Worm (Caenorhabditis elegans): ENCODE measurements around the gene mdt-15.

DNA sequence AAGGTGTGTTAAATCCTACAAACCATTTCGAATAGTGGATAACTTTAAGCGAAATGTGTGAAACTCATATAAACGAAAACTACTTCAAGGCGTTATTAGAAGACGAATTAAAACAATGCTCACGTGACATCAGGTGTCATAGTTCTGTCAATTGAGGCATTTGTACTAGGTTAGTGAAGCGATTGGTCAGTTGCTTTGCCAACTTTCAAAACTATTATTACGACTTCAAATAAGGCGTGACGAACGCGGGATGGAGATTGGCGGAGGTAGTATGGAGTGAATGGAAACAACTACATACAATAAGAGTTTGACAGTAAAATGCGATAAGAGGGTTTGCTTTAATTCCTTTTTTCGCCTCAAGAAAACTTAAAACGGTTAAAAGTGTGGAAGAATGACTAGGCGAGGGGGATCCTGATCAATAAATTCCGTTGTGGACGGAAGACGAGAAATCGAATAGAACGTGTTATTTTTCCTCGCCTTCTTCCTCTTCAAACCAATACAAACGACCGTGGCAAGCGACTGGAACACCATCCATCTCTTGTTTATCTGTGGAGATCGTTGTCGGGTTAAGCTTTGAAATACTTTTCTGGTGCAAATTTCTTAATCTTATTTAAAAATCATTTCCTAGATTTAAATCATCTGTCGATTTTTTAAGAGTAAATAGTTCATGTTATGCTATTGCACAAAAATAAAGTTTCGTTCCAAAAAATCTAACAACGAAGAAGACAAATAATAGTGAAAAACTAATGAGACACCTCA, 7.4 kb upstream of the mdt-15 start:
- TF ChIP-seq hlh-15 (tag; optimal IDR thresholded peaks at IDR 0.05) (no peak), K02D7.2 (tag; optimal IDR thresholded peaks at IDR 0.05) (no peak), Y22D7AL.16 (tag; optimal IDR thresholded peaks at IDR 0.05) (no peak), rnt-1 (tag; optimal IDR thresholded peaks at IDR 0.05) (no peak), lim-6 (tag; optimal IDR thresholded peaks at IDR 0.05) (no peak), pha-4 (tag; optimal IDR thresholded peaks at IDR 0.05) (no peak), fkh-10 (GFP tag; optimal IDR thresholded peaks at IDR 0.05) (no peak), ceh-34 (tag; optimal IDR thresholded peaks at IDR 0.05) (no peak), hlh-8 (tag; optimal IDR thresholded peaks at IDR 0.05) (no peak), nhr-11 (tag; optimal IDR thresholded peaks at IDR 0.05) (no peak), ceh-31 (tag; optimal IDR thresholded peaks at IDR 0.05) (no peak), dve-1 (tag; optimal IDR thresholded peaks at IDR 0.05) (no peak)
